Worm (Caenorhabditis elegans) whole organism, late embryonic: Measurements from ENCODE around the gene dsb-2.
A peak's percentile ranks its signal among the peaks of the same experiment; 100 is the strongest.

Experiments used
- C08G9.2 ChIP-seq: sonication (generic microtip); optimal IDR thresholded peaks from 2 replicates; lab custom pipeline; 2016; ENCODE audit warnings: mild to moderate bottlenecking, missing genetic modification characterization, moderate library complexity, missing compliant biosample characterization
- F13H6.1 ChIP-seq: sonication (generic microtip); optimal IDR thresholded peaks from 2 replicates; lab custom pipeline; 2016; ENCODE audit warnings: missing genetic modification characterization, missing compliant biosample characterization
- K02D7.2 ChIP-seq: sonication (generic microtip); optimal IDR thresholded peaks from 2 replicates; lab custom pipeline; 2017; ENCODE audit warnings: mild to moderate bottlenecking, missing genetic modification characterization, missing compliant biosample characterization
- K09A11.1 ChIP-seq: sonication (generic microtip); optimal IDR thresholded peaks from 2 replicates; lab custom pipeline; 2017; ENCODE audit warnings: antibody characterized with exemption, mild to moderate bottlenecking, missing genetic modification characterization, missing compliant biosample characterization; ENCODE audit not compliant: insufficient read depth
- T23F11.4 ChIP-seq: fragments of 200-800 bp; sonication (Bioruptor generic); optimal IDR thresholded peaks from 2 replicates; lab custom pipeline; 2018; ENCODE audit warnings: mild to moderate bottlenecking, missing genetic modification characterization, missing compliant biosample characterization
- Y22D7AL.16 ChIP-seq: sonication (generic microtip); optimal IDR thresholded peaks from 2 replicates; lab custom pipeline; 2016; ENCODE audit warnings: missing genetic modification characterization, missing compliant biosample characterization
- ama-1 ChIP-seq: fragments of 150-350 bp; optimal IDR thresholded peaks from 2 replicates; lab custom pipeline; 2014
- ceh-14 ChIP-seq: sonication (generic microtip); optimal IDR thresholded peaks from 2 replicates; lab custom pipeline; 2016; ENCODE audit warnings: missing genotype, missing genetic modification characterization, missing compliant biosample characterization
- ceh-18 ChIP-seq: sonication (generic microtip); optimal IDR thresholded peaks from 2 replicates; lab custom pipeline; 2016; ENCODE audit warnings: missing genetic modification characterization, missing compliant biosample characterization
- ceh-19 ChIP-seq: fragments of 200-800 bp; sonication (Bioruptor generic); optimal IDR thresholded peaks from 2 replicates; lab custom pipeline; 2018; ENCODE audit warnings: mild to moderate bottlenecking, missing genetic modification characterization, missing compliant biosample characterization
- ceh-2 ChIP-seq: sonication (generic microtip); optimal IDR thresholded peaks from 2 replicates; lab custom pipeline; 2016; ENCODE audit warnings: missing genotype, missing genetic modification characterization, missing compliant biosample characterization
- ceh-22 ChIP-seq: sonication (generic microtip); optimal IDR thresholded peaks from 2 replicates; lab custom pipeline; 2017; ENCODE audit warnings: missing biosample characterization, missing genetic modification characterization
- ceh-24 ChIP-seq: sonication (generic microtip); optimal IDR thresholded peaks from 2 replicates; lab custom pipeline; 2016; ENCODE audit warnings: mild to moderate bottlenecking, missing genetic modification characterization, missing compliant biosample characterization
- ceh-31 ChIP-seq: sonication (generic microtip); optimal IDR thresholded peaks from 2 replicates; lab custom pipeline; 2016; ENCODE audit warnings: missing genetic modification characterization, missing compliant biosample characterization
- ceh-34 ChIP-seq: sonication (generic microtip); optimal IDR thresholded peaks from 2 replicates; lab custom pipeline; 2016; ENCODE audit warnings: mild to moderate bottlenecking, missing genetic modification characterization, missing compliant biosample characterization
- ceh-45 ChIP-seq: fragments of 200-800 bp; sonication (Bioruptor generic); IDR thresholded peaks from 2 replicates; pipeline ENCODE4 v1.3.6; 2022; ENCODE audit warnings: missing genetic modification reagents, missing genetic modification characterization, missing compliant biosample characterization
- ceh-6 ChIP-seq: fragments of 200-800 bp; sonication (Bioruptor generic); optimal IDR thresholded peaks from 2 replicates; lab custom pipeline; 2018; ENCODE audit warnings: mild to moderate bottlenecking, missing genetic modification characterization, missing compliant biosample characterization
- che-1 ChIP-seq: sonication (generic microtip); optimal IDR thresholded peaks from 2 replicates; lab custom pipeline; 2016; ENCODE audit warnings: mild to moderate bottlenecking, missing genetic modification characterization, missing compliant biosample characterization
- dmd-4 ChIP-seq: sonication (generic microtip); optimal IDR thresholded peaks from 2 replicates; lab custom pipeline; 2016; ENCODE audit warnings: borderline replicate concordance, missing genetic modification characterization, missing compliant biosample characterization
- dve-1 ChIP-seq: sonication (generic microtip); optimal IDR thresholded peaks from 2 replicates; lab custom pipeline; 2017; ENCODE audit warnings: antibody characterized with exemption, mild to moderate bottlenecking, missing genetic modification characterization, missing compliant biosample characterization
- elt-2 ChIP-seq: sonication (generic microtip); optimal IDR thresholded peaks from 2 replicates; lab custom pipeline; 2016; ENCODE audit warnings: missing genetic modification reagents, missing genetic modification characterization, missing compliant biosample characterization
- elt-4 ChIP-seq: sonication (generic microtip); optimal IDR thresholded peaks from 2 replicates; lab custom pipeline; 2016; ENCODE audit warnings: missing genetic modification characterization, missing compliant biosample characterization
- ets-4 ChIP-seq: sonication (generic microtip); optimal IDR thresholded peaks from 2 replicates; lab custom pipeline; 2016; ENCODE audit warnings: missing genetic modification characterization, missing compliant biosample characterization
- eyg-1 ChIP-seq: sonication (generic microtip); optimal IDR thresholded peaks from 2 replicates; lab custom pipeline; 2016; ENCODE audit warnings: missing genotype, missing genetic modification characterization, missing compliant biosample characterization
- fax-1 ChIP-seq: sonication (generic microtip); optimal IDR thresholded peaks from 2 replicates; lab custom pipeline; 2016; ENCODE audit warnings: missing genotype, missing genetic modification characterization, missing compliant biosample characterization
- fkh-10 ChIP-seq: fragments of 150-350 bp; optimal IDR thresholded peaks from 2 replicates; lab custom pipeline; 2014; ENCODE audit warnings: missing biosample characterization, missing genetic modification reagents, missing genetic modification characterization
- fkh-6 ChIP-seq: sonication (generic microtip); optimal IDR thresholded peaks from 2 replicates; lab custom pipeline; 2016; ENCODE audit warnings: missing genetic modification characterization, missing compliant biosample characterization
- hlh-13 ChIP-seq: fragments of 200-800 bp; sonication (Bioruptor generic); optimal IDR thresholded peaks from 2 replicates; lab custom pipeline; 2018; ENCODE audit warnings: mild to moderate bottlenecking, missing genetic modification characterization, missing compliant biosample characterization
- hlh-30 ChIP-seq: sonication (generic microtip); optimal IDR thresholded peaks from 2 replicates; lab custom pipeline; 2017; ENCODE audit warnings: antibody characterized with exemption, missing genetic modification characterization, missing compliant biosample characterization; ENCODE audit not compliant: insufficient read depth
- hlh-8 ChIP-seq: sonication (generic microtip); optimal IDR thresholded peaks from 2 replicates; lab custom pipeline; 2016; ENCODE audit warnings: missing genotype, missing genetic modification characterization, missing compliant biosample characterization
- madf-2 ChIP-seq: sonication (generic microtip); optimal IDR thresholded peaks from 2 replicates; lab custom pipeline; 2017; ENCODE audit warnings: missing genetic modification characterization, missing compliant biosample characterization
- nfya-1 ChIP-seq: sonication (generic microtip); optimal IDR thresholded peaks from 2 replicates; lab custom pipeline; 2017; ENCODE audit warnings: missing genetic modification characterization, mild to moderate bottlenecking, missing compliant biosample characterization, antibody characterized with exemption, moderate library complexity
- nhr-232 ChIP-seq: sonication (generic microtip); optimal IDR thresholded peaks from 2 replicates; lab custom pipeline; 2016; ENCODE audit warnings: missing genetic modification characterization, missing compliant biosample characterization
- pag-3 ChIP-seq: sonication (generic microtip); optimal IDR thresholded peaks from 2 replicates; lab custom pipeline; 2016; ENCODE audit warnings: missing compliant biosample characterization, missing genetic modification characterization, borderline replicate concordance
- pax-1 ChIP-seq: fragments of 150-350 bp; optimal IDR thresholded peaks from 2 replicates; lab custom pipeline; 2014; ENCODE audit warnings: missing biosample characterization, missing genetic modification characterization
- pha-2 ChIP-seq: sonication (generic microtip); optimal IDR thresholded peaks from 2 replicates; lab custom pipeline; 2017; ENCODE audit warnings: mild to moderate bottlenecking, missing genetic modification characterization, missing compliant biosample characterization
- pha-4 ChIP-seq: fragments of 150-350 bp; optimal IDR thresholded peaks from 2 replicates; lab custom pipeline; 2018; ENCODE audit warnings: missing biosample characterization, missing genetic modification reagents, missing genetic modification characterization
- pros-1 ChIP-seq: fragments of 150-350 bp; optimal IDR thresholded peaks from 2 replicates; lab custom pipeline; 2014; ENCODE audit warnings: missing biosample characterization, missing genetic modification reagents, missing genetic modification characterization
- ref-2 ChIP-seq: sonication (generic microtip); optimal IDR thresholded peaks from 2 replicates; lab custom pipeline; 2016; ENCODE audit warnings: missing genetic modification characterization, missing compliant biosample characterization
- sdc-2 ChIP-seq: sonication (generic microtip); optimal IDR thresholded peaks from 2 replicates; lab custom pipeline; 2016; ENCODE audit warnings: missing genotype, missing genetic modification characterization, missing compliant biosample characterization
- sox-2 ChIP-seq: fragments of 200-800 bp; sonication (Bioruptor generic); IDR thresholded peaks from 2 replicates; pipeline ENCODE4 v1.3.6; 2022; ENCODE audit warnings: missing genetic modification reagents, missing genetic modification characterization, missing compliant biosample characterization
- tbx-7 ChIP-seq: sonication (generic microtip); optimal IDR thresholded peaks from 2 replicates; lab custom pipeline; 2016; ENCODE audit warnings: missing genotype, missing genetic modification characterization, missing compliant biosample characterization
- ttx-3 ChIP-seq: sonication (generic microtip); optimal IDR thresholded peaks from 2 replicates; lab custom pipeline; 2016; ENCODE audit warnings: missing genetic modification reagents, missing genetic modification characterization, missing compliant biosample characterization
- unc-3 ChIP-seq, 2 experiments: fragments of 200-800 bp in 1 of 2; sonication (Bioruptor generic) in 1 of 2; sonication (generic microtip) in 1 of 2; conservative IDR thresholded peaks in 1 of 2; optimal IDR thresholded peaks in 1 of 2; 2 replicates each; pipeline versions ENCODE4 v1.3.6 to Lab custom; 2016 to 2022; ENCODE audit warnings: missing compliant biosample characterization in 2 of 2, missing genetic modification characterization in 2 of 2, missing genetic modification reagents in 1 of 2
- unc-42 ChIP-seq: sonication (generic microtip); optimal IDR thresholded peaks from 2 replicates; lab custom pipeline; 2016; ENCODE audit warnings: missing genotype, missing genetic modification characterization, missing compliant biosample characterization
- unc-55 ChIP-seq: sonication (generic microtip); optimal IDR thresholded peaks from 2 replicates; lab custom pipeline; 2017; ENCODE audit warnings: missing biosample characterization, missing genetic modification reagents, missing genetic modification characterization
- unc-86 ChIP-seq: sonication (generic microtip); optimal IDR thresholded peaks from 2 replicates; lab custom pipeline; 2016; ENCODE audit warnings: missing genetic modification characterization, missing compliant biosample characterization
- ztf-16 ChIP-seq: sonication (generic microtip); optimal IDR thresholded peaks from 2 replicates; lab custom pipeline; 2017; ENCODE audit warnings: missing genetic modification characterization, missing compliant biosample characterization

dsb-2 gene

ce11 chrII:14404266-14404665, 6.6 kb upstream of the dsb-2 start:
- TF ChIP-seq hlh-30 (tag; lab: Kevin White, UChicago) (peak; percentile 44), dmd-4 (no peak), ama-1 (peak; percentile 29), pax-1 (peak; percentile 13)

- TF ChIP-seq ceh-18 (tag; lab: Kevin White, UChicago) (peak; percentile 43), unc-42 (tag; lab: Kevin White, UChicago) (peak; percentile 53), pha-2 (tag; lab: Kevin White, UChicago) (peak; percentile 36), C08G9.2 (peak; percentile 45), eyg-1 (tag; lab: Kevin White, UChicago) (peak; percentile 12), pha-4 (tag; lab: Kevin White, UChicago) (no peak), ceh-14 (peak; percentile 74), sdc-2 (peak; percentile 74), Y22D7AL.16 (tag; lab: Kevin White, UChicago) (peak; percentile 21), che-1 (no peak), elt-4 (tag; lab: Kevin White, UChicago) (no peak), T23F11.4 (GFP tag; lab: Kevin White, UChicago) (peak; percentile 35), unc-55 (GFP tag; lab: Kevin White, UChicago) (peak; percentile 95), ceh-19 (GFP tag; lab: Kevin White, UChicago) (peak; percentile 38), ceh-22 (tag; lab: Kevin White, UChicago) (peak; percentile 77), hlh-30 (tag; lab: Kevin White, UChicago) (peak; percentile 97), K02D7.2 (tag; lab: Kevin White, UChicago) (no peak), ceh-24 (tag; lab: Kevin White, UChicago) (no peak), fax-1 (tag; lab: Kevin White, UChicago) (no peak), ref-2 (peak; percentile 93), tbx-7 (tag; lab: Kevin White, UChicago) (peak; percentile 8), K09A11.1 (tag; lab: Kevin White, UChicago) (no peak), pax-1 (peak; percentile 18), unc-86 (tag; lab: Kevin White, UChicago) (no peak), unc-3 (GFP tag; conservative IDR thresholded peaks at IDR 0.05; lab: Robert Waterston, UW) (no peak), unc-3 (tag; optimal IDR thresholded peaks at IDR 0.05; lab: Kevin White, UChicago) (no peak), pag-3 (tag; lab: Kevin White, UChicago) (no peak), madf-2 (tag; lab: Kevin White, UChicago) (no peak), hlh-13 (GFP tag; lab: Kevin White, UChicago) (no peak), fkh-6 (tag; lab: Kevin White, UChicago) (no peak), ceh-34 (tag; lab: Kevin White, UChicago) (peak; percentile 95), hlh-8 (tag; lab: Kevin White, UChicago) (peak; percentile 54), ceh-6 (GFP tag; lab: Kevin White, UChicago) (no peak), ttx-3 (no peak), nhr-232 (peak; percentile 14), sox-2 (GFP tag; lab: Robert Waterston, UW) (peak; percentile 85), pros-1 (tag; lab: Kevin White, UChicago) (peak; percentile 84), ceh-31 (tag; lab: Kevin White, UChicago) (peak; percentile 96), nfya-1 (tag; lab: Kevin White, UChicago) (peak; percentile 90), ztf-16 (no peak), elt-2 (no peak), fkh-10 (GFP tag; lab: Kevin White, UChicago) (no peak), dve-1 (peak; percentile 19), ceh-45 (no peak), dmd-4 (peak; percentile 48), F13H6.1 (tag; lab: Kevin White, UChicago) (peak; percentile 74), ets-4 (tag; lab: Kevin White, UChicago) (peak; percentile 85), ama-1 (peak; percentile 21), ceh-2 (tag; lab: Kevin White, UChicago) (peak; percentile 76)
Observed at ce11 chrII:14404741-14405488, 6.0 kb upstream of the dsb-2 start.
